Fruit fly (Drosophila melanogaster): Measurements from ENCODE around the gene CG14109.
A peak's percentile ranks its signal among the peaks of the same experiment; 100 is the strongest.

DNA sequence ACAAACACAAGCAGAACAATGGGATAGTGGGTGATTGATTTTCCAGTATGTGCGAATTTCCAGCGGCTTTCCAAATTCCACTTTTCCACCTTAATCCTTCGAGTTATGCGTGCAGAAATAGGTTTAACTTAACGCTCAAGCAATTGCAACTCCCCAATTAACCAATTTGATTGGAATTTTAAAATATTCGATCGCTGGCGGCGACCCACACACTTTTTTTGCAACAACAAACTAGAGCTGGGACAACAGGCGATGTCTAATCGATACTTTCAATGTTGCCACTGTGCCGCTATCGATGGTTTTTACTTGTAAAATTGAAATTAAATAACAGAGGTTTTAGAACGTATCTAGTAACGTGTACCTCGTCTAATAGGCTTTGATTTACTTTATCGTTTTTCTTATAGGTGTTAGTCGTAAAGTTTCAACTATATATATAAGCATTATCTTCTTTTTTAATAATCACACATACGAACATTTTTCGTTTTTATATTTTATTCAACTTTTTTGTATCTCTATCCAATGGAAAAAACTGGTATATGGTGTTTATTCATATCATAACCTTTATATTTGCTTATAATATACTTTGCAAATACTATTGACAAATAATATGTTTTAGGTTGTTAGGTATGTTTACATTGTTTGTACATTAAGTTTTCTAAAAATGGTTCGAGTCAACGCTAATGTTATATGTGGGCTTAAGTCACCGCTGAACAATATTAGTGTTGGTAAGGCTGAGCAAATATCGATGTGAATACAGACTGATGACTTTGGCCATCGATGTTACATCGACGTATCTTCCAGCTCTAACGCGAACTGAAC is 45.5 kb downstream of the CG14109 start, which contains the start of the genes Abp1 and Tgi:
- no peak for TF ChIP-seq cwo (GFP tag; optimal IDR thresholded peaks at IDR 0.05)
- no peak for TF ChIP-seq CG5180 (GFP tag; optimal IDR thresholded peaks at IDR 0.05)
- peak; percentile 69 for TF ChIP-seq cg (GFP tag; optimal IDR thresholded peaks at IDR 0.05)
- no peak for TF ChIP-seq pnt (GFP tag; optimal IDR thresholded peaks at IDR 0.05)
- no peak for TF ChIP-seq Nf-YB (GFP tag; optimal IDR thresholded peaks at IDR 0.05)
- no peak for TF ChIP-seq CG1233 (GFP tag; optimal IDR thresholded peaks at IDR 0.05)
